Fruit fly (Drosophila melanogaster) whole organism, embryonic: ENCODE results near the gene CG6972.

Experiments
- ATbp ChIP-seq: fragments of 200-800 bp; sonication (Bioruptor generic); optimal IDR thresholded peaks from 2 replicates; lab custom pipeline; 2017; ENCODE audit warnings: missing biosample characterization, mild to moderate bottlenecking, missing genetic modification characterization, missing genetic modification reagents
- Awh ChIP-seq: fragments of 200-800 bp; sonication (Bioruptor generic); IDR thresholded peaks from 2 replicates; pipeline ENCODE4, ENCODE4 v1.3.6; 2022; ENCODE audit warnings: missing biosample characterization, missing genetic modification characterization
- Blimp-1 ChIP-seq: fragments of 200-800 bp; sonication (Bioruptor generic); optimal IDR thresholded peaks from 3 replicates; lab custom pipeline; 2018; ENCODE audit warnings: missing biosample characterization, missing genetic modification characterization, mild to moderate bottlenecking, moderate library complexity, missing genetic modification reagents
- CG11456 ChIP-seq: fragments of 200-800 bp; sonication (Bioruptor generic); IDR thresholded peaks from 3 replicates; pipeline ENCODE4 v1.3.6; 2022; ENCODE audit warnings: missing biosample characterization, missing genetic modification characterization
- CG12104 ChIP-seq: fragments of 200-800 bp; sonication (Bioruptor generic); optimal IDR thresholded peaks from 3 replicates; lab custom pipeline; 2016; ENCODE audit warnings: missing biosample characterization, missing genetic modification characterization
- CG12769 ChIP-seq: fragments of 200-800 bp; sonication (Bioruptor generic); optimal IDR thresholded peaks from 2 replicates; lab custom pipeline; 2019; ENCODE audit warnings: missing biosample characterization, mild to moderate bottlenecking, missing genetic modification characterization, moderate library complexity
- CG13894 ChIP-seq: fragments of 200-800 bp; sonication (Bioruptor generic); optimal IDR thresholded peaks from 3 replicates; lab custom pipeline; 2018; ENCODE audit warnings: missing biosample characterization, mild to moderate bottlenecking, missing genetic modification characterization, moderate library complexity
- CG14014 ChIP-seq: fragments of 200-800 bp; sonication (Bioruptor generic); IDR thresholded peaks from 2 replicates; pipeline ENCODE4 v1.3.6; 2022; ENCODE audit warnings: missing biosample characterization, missing genetic modification characterization
- CG16815 ChIP-seq: fragments of 200-800 bp; sonication (Bioruptor generic); optimal IDR thresholded peaks from 3 replicates; lab custom pipeline; 2017; ENCODE audit warnings: missing biosample characterization, mild to moderate bottlenecking, missing genetic modification characterization
- CG17361 ChIP-seq: fragments of 200-800 bp; sonication (Bioruptor generic); IDR thresholded peaks from 3 replicates; pipeline ENCODE4 v1.3.6; 2022; ENCODE audit warnings: missing biosample characterization, missing genetic modification characterization
- CG2199 ChIP-seq: fragments of 200-800 bp; sonication (Bioruptor generic); IDR thresholded peaks from 3 replicates; pipeline ENCODE4 v1.3.6; 2022; ENCODE audit warnings: missing biosample characterization, missing genetic modification characterization
- CG4820 ChIP-seq: fragments of 200-800 bp; sonication (Bioruptor generic); optimal IDR thresholded peaks from 3 replicates; lab custom pipeline; 2016; ENCODE audit warnings: missing biosample characterization, missing genetic modification characterization
- CG5245 ChIP-seq: fragments of 200-800 bp; sonication (Bioruptor generic); optimal IDR thresholded peaks from 3 replicates; lab custom pipeline; 2016; ENCODE audit warnings: missing biosample characterization, missing genetic modification characterization
- CG6175 ChIP-seq: fragments of 200-800 bp; sonication (Bioruptor generic); IDR thresholded peaks from 3 replicates; pipeline ENCODE4 v1.3.6; 2022; ENCODE audit warnings: missing biosample characterization, missing genetic modification characterization
- CG6791 ChIP-seq: fragments of 200-800 bp; sonication (Bioruptor generic); IDR thresholded peaks from 3 replicates; pipeline ENCODE4 v1.3.6; 2022; ENCODE audit warnings: missing biosample characterization, missing genetic modification characterization; ENCODE audit not compliant: partially characterized antibody
- CG7271 ChIP-seq: fragments of 200-800 bp; sonication (Bioruptor generic); optimal IDR thresholded peaks from 2 replicates; lab custom pipeline; 2018; ENCODE audit warnings: missing biosample characterization, mild to moderate bottlenecking, missing genetic modification characterization, moderate library complexity
- CG9437 ChIP-seq: fragments of 200-800 bp; sonication (Bioruptor generic); optimal IDR thresholded peaks from 2 replicates; lab custom pipeline; 2018; ENCODE audit warnings: missing biosample characterization, mild to moderate bottlenecking, missing genetic modification characterization
- Camta ChIP-seq: fragments of 200-800 bp; sonication (Bioruptor generic); optimal IDR thresholded peaks from 2 replicates; lab custom pipeline; 2016; ENCODE audit warnings: missing biosample characterization, missing genetic modification characterization
- CrebB ChIP-seq: fragments of 200-800 bp; sonication (Bioruptor generic); optimal IDR thresholded peaks from 3 replicates; lab custom pipeline; 2018; ENCODE audit warnings: missing biosample characterization, mild to moderate bottlenecking, missing genetic modification characterization
- D ChIP-seq, 2 experiments: fragments of 200-800 bp in 1 of 2; fragments of >200 bp in 1 of 2; sonication (Bioruptor generic) in 1 of 2; optimal IDR thresholded peaks; 2 replicates in 1 of 2; 3 replicates in 1 of 2; lab custom pipeline; 2017; ENCODE audit warnings: mild to moderate bottlenecking in 1 of 2, missing biosample characterization in 1 of 2, missing genetic modification characterization in 1 of 2, missing genetic modification reagents in 1 of 2
- Dll ChIP-seq: fragments of 200-800 bp; sonication (Bioruptor generic); IDR thresholded peaks from 4 replicates; pipeline ENCODE4 v1.3.6; 2022; ENCODE audit warnings: missing biosample characterization, missing genetic modification characterization; ENCODE audit not compliant: partially characterized antibody
- Drgx ChIP-seq: fragments of 200-800 bp; sonication (Bioruptor generic); IDR thresholded peaks from 2 replicates; pipeline ENCODE4 v1.3.6; 2022; ENCODE audit warnings: missing biosample characterization, missing genetic modification characterization
- Fer1 ChIP-seq: fragments of 200-800 bp; sonication (Bioruptor generic); optimal IDR thresholded peaks from 2 replicates; lab custom pipeline; 2017; ENCODE audit warnings: missing biosample characterization, mild to moderate bottlenecking, missing genetic modification characterization
- Hr78 ChIP-seq, 2 experiments: fragments of 200-800 bp in 1 of 2; fragments of >200 bp in 1 of 2; sonication (Bioruptor generic) in 1 of 2; optimal IDR thresholded peaks; 2 replicates each; lab custom pipeline; 2017 to 2019; ENCODE audit warnings: missing biosample characterization in 2 of 2, missing genetic modification characterization in 2 of 2, mild to moderate bottlenecking in 1 of 2, moderate library complexity in 1 of 2
- Kr ChIP-seq: fragments of 200-800 bp; sonication (Bioruptor generic); optimal IDR thresholded peaks from 2 replicates; lab custom pipeline; 2017; ENCODE audit warnings: missing biosample characterization, mild to moderate bottlenecking, missing genetic modification characterization
- Mad ChIP-seq: fragments of 200-800 bp; sonication (Bioruptor generic); optimal IDR thresholded peaks from 2 replicates; lab custom pipeline; 2016; ENCODE audit warnings: missing biosample characterization, missing genetic modification characterization
- Sry-δ ChIP-seq: fragments of 200-800 bp; sonication (Bioruptor generic); optimal IDR thresholded peaks from 2 replicates; lab custom pipeline; 2016; ENCODE audit warnings: missing biosample characterization, missing genetic modification characterization
- Trl ChIP-seq, 3 experiments: fragments of >200 bp in 2 of 3; fragments of 200-800 bp in 1 of 3; sonication (Bioruptor generic) in 1 of 3; optimal IDR thresholded peaks; 2 replicates in 1 of 3; 3 replicates in 2 of 3; lab custom pipeline; 2016 to 2017; ENCODE audit warnings: missing biosample characterization in 1 of 3, missing genetic modification characterization in 1 of 3
- abd-A ChIP-seq: fragments of 200-800 bp; sonication (Bioruptor generic); optimal IDR thresholded peaks from 3 replicates; lab custom pipeline; 2019; ENCODE audit warnings: missing biosample characterization, mild to moderate bottlenecking, missing genetic modification characterization, moderate library complexity
- ato ChIP-seq: fragments of 200-800 bp; sonication (Bioruptor generic); IDR thresholded peaks from 2 replicates; pipeline ENCODE4 v1.3.6; 2022; ENCODE audit warnings: missing biosample characterization, missing genetic modification characterization; ENCODE audit not compliant: partially characterized antibody
- cg ChIP-seq: fragments of 200-800 bp; sonication (Bioruptor generic); optimal IDR thresholded peaks from 3 replicates; lab custom pipeline; 2019; ENCODE audit warnings: missing biosample characterization, mild to moderate bottlenecking, missing genetic modification characterization, moderate library complexity
- chinmo ChIP-seq: fragments of 200-800 bp; sonication (Bioruptor generic); IDR thresholded peaks from 4 replicates; pipeline ENCODE4 v1.3.6; 2022; ENCODE audit warnings: missing biosample characterization, missing genetic modification characterization; ENCODE audit not compliant: partially characterized antibody
- crol ChIP-seq: fragments of 200-800 bp; sonication (Bioruptor generic); IDR thresholded peaks from 2 replicates; pipeline ENCODE4 v1.3.6; 2022; ENCODE audit warnings: missing biosample characterization, missing genetic modification characterization
- gce ChIP-seq: fragments of 200-800 bp; sonication (Bioruptor generic); IDR thresholded peaks from 3 replicates; pipeline ENCODE4 v1.3.6; 2022; ENCODE audit warnings: missing biosample characterization, missing genetic modification characterization
- gsb ChIP-seq: fragments of 200-800 bp; sonication (Bioruptor generic); IDR thresholded peaks from 2 replicates; pipeline ENCODE4 v1.3.6; 2022; ENCODE audit warnings: missing biosample characterization, missing genetic modification characterization
- hth ChIP-seq: fragments of >200 bp; optimal IDR thresholded peaks from 2 replicates; lab custom pipeline; 2017; ENCODE audit warnings: inconsistent platforms
- insv ChIP-seq, 2 experiments: fragments of 200-800 bp; sonication (Bioruptor generic); optimal IDR thresholded peaks; 3 replicates each; lab custom pipeline; 2016 to 2018; ENCODE audit warnings: missing biosample characterization in 2 of 2, missing genetic modification characterization in 2 of 2
- sd ChIP-seq: fragments of 200-800 bp; sonication (Bioruptor generic); optimal IDR thresholded peaks from 3 replicates; lab custom pipeline; 2018; ENCODE audit warnings: missing biosample characterization, mild to moderate bottlenecking, missing genetic modification characterization, moderate library complexity
- stc ChIP-seq: fragments of 200-800 bp; sonication (Bioruptor generic); IDR thresholded peaks from 2 replicates; pipeline ENCODE4 v1.3.6; 2022; ENCODE audit warnings: missing biosample characterization, missing genetic modification characterization
- tll ChIP-seq, 2 experiments: fragments of 200-800 bp in 1 of 2; fragments of >200 bp in 1 of 2; sonication (Bioruptor generic) in 1 of 2; optimal IDR thresholded peaks; 2 replicates each; lab custom pipeline; 2017 to 2019; ENCODE audit warnings: missing biosample characterization in 2 of 2, missing genetic modification characterization in 2 of 2, mild to moderate bottlenecking in 1 of 2, moderate library complexity in 1 of 2
- yki ChIP-seq: fragments of >200 bp; optimal IDR thresholded peaks from 3 replicates; lab custom pipeline; 2018
- zen ChIP-seq: fragments of 200-800 bp; sonication (Bioruptor generic); optimal IDR thresholded peaks from 3 replicates; lab custom pipeline; 2018; ENCODE audit warnings: missing biosample characterization, mild to moderate bottlenecking, missing genetic modification characterization, moderate library complexity

The CG6972 gene

dm6 chr3R:22669121-22669520, 32.7 kb upstream of the CG6972 start (continued):
- TF ChIP-seq CG12769 (tag; lab: Kevin White, UChicago) (peak; percentile 36), yki (lab: Kevin White, UChicago) (no peak), CG9437 (no peak)

dm6 chr3R:22669789-22670426, 31.9 kb upstream of the CG6972 start:
- TF ChIP-seq chinmo (GFP tag; lab: Robert Waterston, UW) (0 out of 4 replicates have a peak, but pooled peaks have one; percentile 51), Hr78 (GFP tag; optimal IDR thresholded peaks at IDR 0.05; lab: Kevin White, UChicago) (peak in 1 of 2 experiments; percentile 85), ATbp (no peak), CG2199 (0 out of 3 replicates have a peak, but pooled peaks have one; percentile 12), CG13894 (tag; lab: Kevin White, UChicago) (peak; percentile 93), Mad (no peak), Dll (GFP tag; lab: Robert Waterston, UW) (0 out of 4 replicates have a peak, but pooled peaks have one; percentile 16), cg (GFP tag; lab: Kevin White, UChicago) (peak; percentile 23)

dm6 chr3R:22672695-22673346, 29.0 kb upstream of the CG6972 start:
- TF ChIP-seq Blimp-1 (peak; percentile 58), abd-A (tag; lab: Kevin White, UChicago) (peak; percentile 16), CG5245 (GFP tag; lab: Kevin White, UChicago) (no peak), CrebB (tag; lab: Kevin White, UChicago) (no peak), Kr (GFP tag; lab: Kevin White, UChicago) (peak; percentile 6), CG17361 (no peak), CG6791 (GFP tag; lab: Robert Waterston, UW) (0 out of 3 replicates have a peak, but pooled peaks have one; percentile 41), tll (GFP tag; optimal IDR thresholded peaks at IDR 0.05; lab: Kevin White, UChicago) (peak in 1 of 2 experiments; percentile 52), zen (peak; percentile 70), hth (lab: Kevin White, UChicago) (peak; percentile 91), CG16815 (GFP tag; lab: Kevin White, UChicago) (no peak), CG12769 (tag; lab: Kevin White, UChicago) (peak; percentile 36), stc (GFP tag; lab: Robert Waterston, UW) (no peak), insv (GFP tag; optimal IDR thresholded peaks at IDR 0.05; lab: Kevin White, UChicago) (peak in 1 of 2 experiments; percentile 71), D (optimal IDR thresholded peaks at IDR 0.05; lab: Kevin White, UChicago) (peak; percentile 90), D (GFP tag; optimal IDR thresholded peaks at IDR 0.05; lab: Kevin White, UChicago) (no peak), CG12104 (GFP tag; lab: Kevin White, UChicago) (no peak), sd (tag; lab: Kevin White, UChicago) (peak; percentile 19), crol (GFP tag; lab: Robert Waterston, UW) (peak; percentile 64)

- TF ChIP-seq ATbp (no peak), CG4820 (GFP tag; lab: Kevin White, UChicago) (peak; percentile 74), Trl (optimal IDR thresholded peaks at IDR 0.05; lab: Kevin White, UChicago) (peak in 1 of 2 experiments; percentile 73), Trl (GFP tag; optimal IDR thresholded peaks at IDR 0.05; lab: Kevin White, UChicago) (peak; percentile 57), CG14014 (GFP tag; lab: Robert Waterston, UW) (no peak), CG12104 (GFP tag; lab: Kevin White, UChicago) (peak; percentile 49), gsb (no peak), CG7271 (tag; lab: Kevin White, UChicago) (peak; percentile 77), ato (GFP tag; lab: Robert Waterston, UW) (no peak), Fer1 (GFP tag; lab: Kevin White, UChicago) (peak; percentile 55), Camta (GFP tag; lab: Kevin White, UChicago) (peak; percentile 56), CG11456 (no peak), gce (GFP tag; lab: Robert Waterston, UW) (no peak), Awh (GFP tag; lab: Robert Waterston, UW) (0 out of 2 replicates have a peak, but pooled peaks have one; percentile 31), Sry-δ (GFP tag; lab: Kevin White, UChicago) (peak; percentile 32), Drgx (GFP tag; lab: Robert Waterston, UW) (no peak), CG6175 (GFP tag; lab: Robert Waterston, UW) (no peak)
Observed at dm6 chr3R:22673528-22673959, 28.3 kb upstream of the CG6972 start.
